Fruit fly (Drosophila melanogaster) Kc167 (cell line): ENCODE results near the gene CG43448.

Experiments used
- insv ChIP-seq: fragments of >200 bp; optimal IDR thresholded peaks from 3 replicates; lab custom pipeline; 2018; ENCODE audit warnings: missing external identifiers
- psq ChIP-seq: fragments of >200 bp; optimal IDR thresholded peaks from 2 replicates; lab custom pipeline; 2017; ENCODE audit warnings: missing external identifiers

DNA sequence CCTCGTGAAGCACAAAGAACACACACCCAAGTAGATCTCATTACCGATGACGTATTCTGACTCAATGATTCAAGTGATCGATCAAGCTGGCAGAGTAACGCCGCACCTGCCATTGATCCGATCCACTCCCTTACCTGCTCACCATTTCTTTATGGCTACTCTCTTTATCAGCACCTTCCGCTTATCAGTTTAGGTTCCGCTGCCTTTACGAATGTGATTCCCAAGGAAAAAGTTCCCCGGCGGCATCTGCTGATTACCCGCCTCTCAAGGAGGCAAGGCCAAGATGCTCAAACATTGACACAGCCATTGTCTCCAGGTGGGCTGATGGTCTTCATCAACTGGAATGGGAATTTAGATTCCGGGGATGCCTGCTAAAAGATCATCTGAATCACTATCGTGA, 22.5 kb downstream of the CG43448 start:
- TF ChIP-seq psq (no peak), insv (lab: Kevin White, UChicago) (no peak)
